Fruit fly (Drosophila melanogaster) whole organism, prepupa: Measurements from ENCODE around the gene eIF3l.

Experiments used
- CG11762 ChIP-seq: fragments of 200-800 bp; sonication (Bioruptor generic); optimal IDR thresholded peaks from 3 replicates; lab custom pipeline; 2016; ENCODE audit warnings: missing biosample characterization, missing genetic modification characterization; ENCODE audit not compliant: insufficient read depth
- Eip93F ChIP-seq: fragments of 200-800 bp; sonication (Bioruptor generic); optimal IDR thresholded peaks from 2 replicates; lab custom pipeline; 2016; ENCODE audit warnings: missing biosample characterization, mild to moderate bottlenecking, missing genetic modification characterization
- cyc ChIP-seq: fragments of 200-800 bp; sonication (Bioruptor generic); optimal IDR thresholded peaks from 3 replicates; lab custom pipeline; 2016; ENCODE audit warnings: missing biosample characterization, missing genetic modification characterization
- fd85E ChIP-seq: fragments of 200-800 bp; sonication (Bioruptor generic); optimal IDR thresholded peaks from 3 replicates; lab custom pipeline; 2016; ENCODE audit warnings: missing biosample characterization, missing genetic modification characterization

dm6 chr3L:12184564-12185034 lies 38.7 kb upstream of the eIF3l start, which contains the start of gene Miox:
- no peak for TF ChIP-seq cyc (GFP tag; lab: Kevin White, UChicago)
- no peak for TF ChIP-seq Eip93F (GFP tag; lab: Kevin White, UChicago)
- no peak for TF ChIP-seq fd85E (GFP tag; lab: Kevin White, UChicago)
- no peak for TF ChIP-seq CG11762 (GFP tag; lab: Kevin White, UChicago)
